Worm (Caenorhabditis elegans) whole organism, midembryonic: ENCODE measurements around the gene T05B4.13.

Source experiments
- T22C8.4 ChIP-seq: fragments of 200-800 bp; sonication (Bioruptor generic); IDR thresholded peaks from 2 replicates; pipeline ENCODE4 v1.3.6; 2022; ENCODE audit warnings: missing genetic modification characterization, missing compliant biosample characterization
- cog-1 ChIP-seq: sonication (generic microtip); optimal IDR thresholded peaks from 2 replicates; lab custom pipeline; 2016; ENCODE audit warnings: missing genetic modification characterization, missing compliant biosample characterization
- flt-1 ChIP-seq: fragments of 200-800 bp; sonication (Bioruptor generic); IDR thresholded peaks from 2 replicates; pipeline ENCODE4 v1.3.6; 2022; ENCODE audit warnings: missing genetic modification characterization, missing compliant biosample characterization
- klf-2 ChIP-seq: fragments of 200-800 bp; sonication (Bioruptor generic); conservative IDR thresholded peaks from 2 replicates; pipeline ENCODE4 v1.3.6; 2022; ENCODE audit warnings: missing genetic modification reagents, missing genetic modification characterization, missing compliant biosample characterization
- med-1 ChIP-seq: sonication (generic microtip); optimal IDR thresholded peaks from 2 replicates; lab custom pipeline; 2017; ENCODE audit warnings: missing genetic modification characterization, mild to moderate bottlenecking, missing compliant biosample characterization, antibody characterized with exemption, missing genetic modification reagents; ENCODE audit not compliant: insufficient read depth
- ref-1 ChIP-seq: fragments of 200-800 bp; sonication (Bioruptor generic); conservative IDR thresholded peaks from 2 replicates; pipeline ENCODE4 v1.3.6; 2022; ENCODE audit warnings: missing genetic modification reagents, missing genetic modification characterization, missing compliant biosample characterization
- tab-1 ChIP-seq: fragments of 200-800 bp; sonication (Bioruptor generic); IDR thresholded peaks from 2 replicates; pipeline ENCODE4 v1.3.6; 2022; ENCODE audit warnings: missing genetic modification characterization, missing compliant biosample characterization
- ztf-23 ChIP-seq: fragments of 200-800 bp; sonication (Bioruptor generic); IDR thresholded peaks from 2 replicates; pipeline ENCODE4 v1.3.6; 2022; ENCODE audit warnings: missing genetic modification reagents, missing genetic modification characterization, missing compliant biosample characterization
- ztf-29 ChIP-seq: fragments of 200-800 bp; sonication (Bioruptor generic); IDR thresholded peaks from 2 replicates; pipeline ENCODE4 v1.3.6; 2022; ENCODE audit warnings: missing genetic modification reagents, missing genetic modification characterization, missing compliant biosample characterization

Gene T05B4.13

ce11 chrV:4118332-4118731, 9.0 kb downstream of the T05B4.13 start, which contains the start of gene T05B4.9:
Gene T05B4.9, minus strand, starts transcription at chrV:4118432.
- TF ChIP-seq ztf-29 (GFP tag; lab: Robert Waterston, UW) = no peak
- TF ChIP-seq ref-1 (GFP tag; lab: Robert Waterston, UW) = no peak
- TF ChIP-seq tab-1 (GFP tag; lab: Robert Waterston, UW) = no peak
- no peak for TF ChIP-seq flt-1
- TF ChIP-seq ztf-23 (GFP tag; lab: Robert Waterston, UW) = no peak
- no peak for TF ChIP-seq med-1 (GFP tag; lab: Kevin White, UChicago)
- no peak for TF ChIP-seq klf-2 (GFP tag; lab: Robert Waterston, UW)
- no peak for TF ChIP-seq T22C8.4 (GFP tag; lab: Robert Waterston, UW)
- TF ChIP-seq cog-1 (tag; lab: Kevin White, UChicago) = no peak

- no peak for TF ChIP-seq T22C8.4 (GFP tag; lab: Robert Waterston, UW)
- TF ChIP-seq ztf-23 (GFP tag; lab: Robert Waterston, UW) = no peak
- no peak for TF ChIP-seq ref-1 (GFP tag; lab: Robert Waterston, UW)
- no peak for TF ChIP-seq klf-2 (GFP tag; lab: Robert Waterston, UW)
- TF ChIP-seq cog-1 (tag; lab: Kevin White, UChicago) = no peak
- no peak for TF ChIP-seq med-1 (GFP tag; lab: Kevin White, UChicago)
- TF ChIP-seq tab-1 (GFP tag; lab: Robert Waterston, UW) = no peak
- TF ChIP-seq flt-1 = no peak
- no peak for TF ChIP-seq ztf-29 (GFP tag; lab: Robert Waterston, UW)
These were observed 11.3 kb downstream of the T05B4.13 start, which contains the start of gene T05B4.8 for ce11 chrV:4116071-4116470. Gene T05B4.8, minus strand, starts transcription at chrV:4116171.

- TF ChIP-seq ref-1 (GFP tag; lab: Robert Waterston, UW) = no peak
- TF ChIP-seq tab-1 (GFP tag; lab: Robert Waterston, UW) = no peak
- no peak for TF ChIP-seq flt-1
- TF ChIP-seq cog-1 (tag; lab: Kevin White, UChicago) = no peak
- no peak for TF ChIP-seq ztf-29 (GFP tag; lab: Robert Waterston, UW)
These were observed 12.7 kb downstream of the T05B4.13 start, which contains the start of gene srw-133 for ce11 chrV:4114627-4115026. Gene srw-133, minus strand, starts transcription at chrV:4114727.

- TF ChIP-seq klf-2 (GFP tag; lab: Robert Waterston, UW) (no peak), T22C8.4 (GFP tag; lab: Robert Waterston, UW) (no peak), ztf-29 (GFP tag; lab: Robert Waterston, UW) (no peak), ref-1 (GFP tag; lab: Robert Waterston, UW) (no peak), flt-1 (no peak), ztf-23 (GFP tag; lab: Robert Waterston, UW) (no peak), tab-1 (GFP tag; lab: Robert Waterston, UW) (no peak), med-1 (GFP tag; lab: Kevin White, UChicago) (no peak), cog-1 (tag; lab: Kevin White, UChicago) (no peak)
These were observed 14.8 kb downstream of the T05B4.13 start, which contains the start of gene srw-134 for ce11 chrV:4112516-4112915. Gene srw-134, minus strand, starts transcription at chrV:4112616.

- TF ChIP-seq tab-1 (GFP tag; lab: Robert Waterston, UW) = no peak
These were observed 17.5 kb downstream of the T05B4.13 start, which contains the start of gene clc-18 for ce11 chrV:4109873-4110272. Gene clc-18, minus strand, starts transcription at chrV:4109973.

- TF ChIP-seq med-1 (GFP tag; lab: Kevin White, UChicago) = no peak
- no peak for TF ChIP-seq ztf-23 (GFP tag; lab: Robert Waterston, UW)
- no peak for TF ChIP-seq flt-1
- no peak for TF ChIP-seq klf-2 (GFP tag; lab: Robert Waterston, UW)
- TF ChIP-seq tab-1 (GFP tag; lab: Robert Waterston, UW) = no peak
- TF ChIP-seq ref-1 (GFP tag; lab: Robert Waterston, UW) = no peak
- no peak for TF ChIP-seq T22C8.4 (GFP tag; lab: Robert Waterston, UW)
- no peak for TF ChIP-seq ztf-29 (GFP tag; lab: Robert Waterston, UW)
- no peak for TF ChIP-seq cog-1 (tag; lab: Kevin White, UChicago)
These were observed 20.6 kb downstream of the T05B4.13 start for ce11 chrV:4106688-4107087.

- no peak for TF ChIP-seq ztf-29 (GFP tag; lab: Robert Waterston, UW)
- TF ChIP-seq cog-1 (tag; lab: Kevin White, UChicago) = no peak
- no peak for TF ChIP-seq ztf-23 (GFP tag; lab: Robert Waterston, UW)
- TF ChIP-seq tab-1 (GFP tag; lab: Robert Waterston, UW) = no peak
- TF ChIP-seq T22C8.4 (GFP tag; lab: Robert Waterston, UW) = no peak
- TF ChIP-seq ref-1 (GFP tag; lab: Robert Waterston, UW) = no peak
- no peak for TF ChIP-seq klf-2 (GFP tag; lab: Robert Waterston, UW)
- no peak for TF ChIP-seq med-1 (GFP tag; lab: Kevin White, UChicago)
- no peak for TF ChIP-seq flt-1
These were observed 23.0 kb downstream of the T05B4.13 start, which contains the start of gene srj-39 for ce11 chrV:4104298-4104697. Gene srj-39, plus strand, starts transcription at chrV:4104598.

- TF ChIP-seq klf-2 (GFP tag; lab: Robert Waterston, UW) = no peak
- TF ChIP-seq tab-1 (GFP tag; lab: Robert Waterston, UW) = no peak
- no peak for TF ChIP-seq T22C8.4 (GFP tag; lab: Robert Waterston, UW)
- TF ChIP-seq ref-1 (GFP tag; lab: Robert Waterston, UW) = no peak
- TF ChIP-seq cog-1 (tag; lab: Kevin White, UChicago) = no peak
- TF ChIP-seq ztf-23 (GFP tag; lab: Robert Waterston, UW) = no peak
- TF ChIP-seq flt-1 = no peak
- no peak for TF ChIP-seq med-1 (GFP tag; lab: Kevin White, UChicago)
- TF ChIP-seq ztf-29 (GFP tag; lab: Robert Waterston, UW) = no peak
These were observed 25.8 kb downstream of the T05B4.13 start, which contains the start of gene srj-40 for ce11 chrV:4101567-4101966. Gene srj-40, plus strand, starts transcription at chrV:4101867.

ce11 chrV:4094740-4095139, 32.6 kb downstream of the T05B4.13 start, which contains the start of gene nhr-181:
Gene nhr-181, plus strand, starts transcription at chrV:4095040.
- TF ChIP-seq ref-1 (GFP tag; lab: Robert Waterston, UW) (no peak), cog-1 (tag; lab: Kevin White, UChicago) (no peak), T22C8.4 (GFP tag; lab: Robert Waterston, UW) (no peak), tab-1 (GFP tag; lab: Robert Waterston, UW) (no peak)
